Fruit fly (Drosophila melanogaster): ENCODE results near the gene CG31820.

DNA sequence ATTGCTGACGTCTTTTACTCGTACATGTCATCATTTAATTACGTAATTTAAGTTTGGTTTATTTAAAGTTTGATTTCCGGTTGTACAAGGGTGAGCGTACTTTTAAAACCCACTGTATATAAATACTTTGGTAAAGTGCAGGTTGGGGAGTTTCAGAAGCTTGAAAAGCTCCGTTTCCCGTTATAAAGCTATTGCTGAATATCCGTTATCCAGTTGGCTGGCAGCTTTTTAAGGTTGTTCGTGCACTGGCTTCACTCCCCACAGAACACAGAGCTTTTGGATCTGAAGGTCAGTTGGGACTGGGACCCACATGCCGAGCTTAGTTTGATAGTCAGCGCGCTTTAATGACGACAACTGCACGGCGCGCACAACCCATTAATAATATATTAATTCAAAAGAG, 35.6 kb upstream of the CG31820 start, which contains the start of the genes BicC and CG45084:
- TF ChIP-seq psq (optimal IDR thresholded peaks at IDR 0.05) (no peak), usp (GFP tag; optimal IDR thresholded peaks at IDR 0.05) (no peak), Dll (optimal IDR thresholded peaks at IDR 0.05) (no peak), CG8478 (optimal IDR thresholded peaks at IDR 0.05) (no peak), pan (optimal IDR thresholded peaks at IDR 0.05) (no peak)

Measured in whole organism.